Worm (Caenorhabditis elegans): ENCODE data around the gene mcat-1.

DNA sequence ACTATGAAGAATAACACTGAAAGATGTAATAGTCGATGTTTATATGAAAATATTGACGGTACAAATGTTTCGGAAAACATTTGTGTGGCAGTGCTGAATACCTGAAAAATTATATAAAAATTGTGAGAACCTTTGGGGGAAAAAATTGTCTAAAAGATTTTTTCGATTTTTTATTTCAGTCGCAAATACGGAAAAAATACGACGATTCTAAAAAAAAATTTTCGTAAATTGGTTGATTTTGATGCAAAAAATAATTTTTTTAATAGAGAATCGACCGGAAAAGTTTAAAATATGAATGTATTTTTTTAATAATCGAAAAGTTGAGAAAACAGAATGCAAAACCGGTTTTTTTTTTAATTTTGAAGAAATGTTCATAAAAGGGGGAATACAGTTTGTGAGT, 3.9 kb upstream of the mcat-1 start, which contains the start of gene C50D2.7:
- TF ChIP-seq ceh-82 (tag; optimal IDR thresholded peaks at IDR 0.05) (no peak), C34F6.9 (tag; optimal IDR thresholded peaks at IDR 0.05) (no peak), fos-1 (tag; optimal IDR thresholded peaks at IDR 0.05) (no peak), elt-1 (tag; optimal IDR thresholded peaks at IDR 0.05) (no peak), nhr-237 (tag; optimal IDR thresholded peaks at IDR 0.05) (no peak), nhr-25 (tag; optimal IDR thresholded peaks at IDR 0.05) (no peak), egl-27 (tag; optimal IDR thresholded peaks at IDR 0.05) (no peak), elt-3 (tag; optimal IDR thresholded peaks at IDR 0.05) (no peak), nhr-23 (tag; optimal IDR thresholded peaks at IDR 0.05) (no peak), snpc-4 (tag; optimal IDR thresholded peaks at IDR 0.05) (no peak), lin-13 (GFP tag; optimal IDR thresholded peaks at IDR 0.05) (no peak), skn-1 (tag; optimal IDR thresholded peaks at IDR 0.05) (no peak), mbf-1 (tag; optimal IDR thresholded peaks at IDR 0.05) (no peak)

Data from whole organism, L2 larva.